Worm (Caenorhabditis elegans) whole organism, L3 larva: ENCODE measurements around the gene tmed-13.

Source experiments
- ZK546.5 ChIP-seq: sonication (generic microtip); optimal IDR thresholded peaks from 2 replicates; lab custom pipeline; 2017; ENCODE audit warnings: missing biosample characterization, missing genetic modification characterization
- ceh-28 ChIP-seq: fragments of 150-350 bp; optimal IDR thresholded peaks from 2 replicates; lab custom pipeline; 2014; ENCODE audit warnings: missing biosample characterization, missing genetic modification reagents, missing genetic modification characterization
- ceh-82 ChIP-seq: fragments of 150-350 bp; optimal IDR thresholded peaks from 2 replicates; lab custom pipeline; 2014; ENCODE audit warnings: missing biosample characterization, missing genetic modification characterization
- daf-12 ChIP-seq: fragments of 150-350 bp; optimal IDR thresholded peaks from 2 replicates; lab custom pipeline; 2014; ENCODE audit warnings: missing biosample characterization, missing genetic modification reagents, missing genetic modification characterization
- elt-2 ChIP-seq: sonication (generic microtip); optimal IDR thresholded peaks from 2 replicates; lab custom pipeline; 2016; ENCODE audit warnings: missing genetic modification reagents, mild to moderate bottlenecking, missing genetic modification characterization, missing compliant biosample characterization
- elt-3 ChIP-seq, 3 experiments: fragments of 150-350 bp in 1 of 3; sonication (generic microtip) in 2 of 3; optimal IDR thresholded peaks; 2 replicates in 2 of 3; 4 replicates in 1 of 3; lab custom pipeline; 2014 to 2017; ENCODE audit warnings: missing biosample characterization in 3 of 3, missing genetic modification characterization in 3 of 3
- fkh-10 ChIP-seq: sonication (generic microtip); optimal IDR thresholded peaks from 2 replicates; lab custom pipeline; 2017; ENCODE audit warnings: missing biosample characterization, missing genetic modification reagents, missing genetic modification characterization
- fkh-2 ChIP-seq: fragments of 150-350 bp; optimal IDR thresholded peaks from 2 replicates; lab custom pipeline; 2014; ENCODE audit warnings: missing biosample characterization, missing genetic modification reagents, missing genetic modification characterization
- hmg-11 ChIP-seq: sonication (generic microtip); optimal IDR thresholded peaks from 2 replicates; lab custom pipeline; 2016; ENCODE audit warnings: missing genetic modification characterization, missing compliant biosample characterization
- jun-1 ChIP-seq: fragments of 150-350 bp; optimal IDR thresholded peaks from 2 replicates; lab custom pipeline; 2014; ENCODE audit warnings: missing biosample characterization, missing genetic modification reagents, missing genetic modification characterization
- lin-15B ChIP-seq: fragments of 150-350 bp; optimal IDR thresholded peaks from 2 replicates; lab custom pipeline; 2014; ENCODE audit warnings: missing biosample characterization, missing genetic modification characterization
- lin-39 ChIP-seq: fragments of 150-350 bp; optimal IDR thresholded peaks from 2 replicates; lab custom pipeline; 2018; ENCODE audit warnings: missing biosample characterization, missing genetic modification reagents, missing genetic modification characterization
- lsy-12 ChIP-seq: sonication (generic microtip); optimal IDR thresholded peaks from 2 replicates; lab custom pipeline; 2016; ENCODE audit warnings: mild to moderate bottlenecking, missing genetic modification characterization, missing compliant biosample characterization
- mdl-1 ChIP-seq: fragments of 150-350 bp; optimal IDR thresholded peaks from 2 replicates; lab custom pipeline; 2014; ENCODE audit warnings: missing biosample characterization, missing genetic modification characterization
- nfya-1 ChIP-seq: sonication (generic microtip); optimal IDR thresholded peaks from 2 replicates; lab custom pipeline; 2017; ENCODE audit warnings: missing genetic modification characterization, mild to moderate bottlenecking, missing compliant biosample characterization, antibody characterized with exemption, moderate library complexity; ENCODE audit not compliant: insufficient read depth
- nhr-11 ChIP-seq: fragments of 150-350 bp; optimal IDR thresholded peaks from 2 replicates; lab custom pipeline; 2014; ENCODE audit warnings: missing biosample characterization, missing genetic modification characterization
- nhr-12 ChIP-seq: fragments of 150-350 bp; optimal IDR thresholded peaks from 2 replicates; lab custom pipeline; 2014; ENCODE audit warnings: missing biosample characterization, missing genetic modification characterization
- nhr-23 ChIP-seq: fragments of 150-350 bp; optimal IDR thresholded peaks from 2 replicates; lab custom pipeline; 2014; ENCODE audit warnings: missing biosample characterization, missing genetic modification reagents, missing genetic modification characterization
- nhr-237 ChIP-seq: fragments of 150-350 bp; optimal IDR thresholded peaks from 2 replicates; lab custom pipeline; 2014; ENCODE audit warnings: missing biosample characterization, missing genetic modification characterization
- nhr-25 ChIP-seq: sonication (generic microtip); optimal IDR thresholded peaks from 2 replicates; lab custom pipeline; 2017; ENCODE audit warnings: missing biosample characterization, missing genetic modification characterization
- nhr-28 ChIP-seq: fragments of 150-350 bp; optimal IDR thresholded peaks from 2 replicates; lab custom pipeline; 2014; ENCODE audit warnings: missing biosample characterization, missing genetic modification characterization
- nhr-43 ChIP-seq: sonication (generic microtip); optimal IDR thresholded peaks from 2 replicates; lab custom pipeline; 2016; ENCODE audit warnings: mild to moderate bottlenecking, missing genetic modification characterization, missing compliant biosample characterization; ENCODE audit not compliant: poor library complexity, severe bottlenecking
- nhr-67 ChIP-seq: fragments of 150-350 bp; optimal IDR thresholded peaks from 2 replicates; lab custom pipeline; 2014; ENCODE audit warnings: missing biosample characterization, missing genetic modification characterization
- nhr-76 ChIP-seq: fragments of 150-350 bp; sonication (generic microtip); optimal IDR thresholded peaks from 5 replicates; lab custom pipeline; 2014; ENCODE audit warnings: missing biosample characterization, missing genetic modification characterization
- nhr-77 ChIP-seq: fragments of 150-350 bp; optimal IDR thresholded peaks from 2 replicates; lab custom pipeline; 2014; ENCODE audit warnings: missing biosample characterization, missing genetic modification characterization
- pha-4 ChIP-seq: fragments of 150-350 bp; optimal IDR thresholded peaks from 2 replicates; lab custom pipeline; 2014; ENCODE audit warnings: missing biosample characterization, missing genetic modification reagents, missing genetic modification characterization
- pqm-1 ChIP-seq: fragments of 150-350 bp; optimal IDR thresholded peaks from 2 replicates; lab custom pipeline; 2017; ENCODE audit warnings: missing biosample characterization, missing genetic modification characterization, inconsistent platforms
- skn-1 ChIP-seq: fragments of 150-350 bp; optimal IDR thresholded peaks from 2 replicates; lab custom pipeline; 2014; ENCODE audit warnings: missing biosample characterization, missing genetic modification characterization
- snpc-4 ChIP-seq: fragments of 150-350 bp; optimal IDR thresholded peaks from 2 replicates; lab custom pipeline; 2014; ENCODE audit warnings: missing biosample characterization, missing genetic modification characterization
- tbx-2 ChIP-seq: sonication (generic microtip); optimal IDR thresholded peaks from 2 replicates; lab custom pipeline; 2016; ENCODE audit warnings: mild to moderate bottlenecking, missing genetic modification characterization, missing compliant biosample characterization
- unc-62 ChIP-seq: fragments of 150-350 bp; sonication (generic microtip); optimal IDR thresholded peaks from 4 replicates; lab custom pipeline; 2014; ENCODE audit warnings: missing biosample characterization, missing genetic modification reagents, missing genetic modification characterization
- zag-1 ChIP-seq: fragments of 150-350 bp; optimal IDR thresholded peaks from 2 replicates; lab custom pipeline; 2014; ENCODE audit warnings: missing biosample characterization, missing genetic modification characterization
- ztf-11 ChIP-seq: fragments of 150-350 bp; optimal IDR thresholded peaks from 2 replicates; lab custom pipeline; 2014; ENCODE audit warnings: missing biosample characterization, missing genetic modification characterization
- ztf-4 ChIP-seq: fragments of 150-350 bp; optimal IDR thresholded peaks from 2 replicates; lab custom pipeline; 2014; ENCODE audit warnings: missing biosample characterization, missing genetic modification characterization

Gene tmed-13

ce11 chrIV:6442016-6442618, 29.1 kb downstream of the tmed-13 start:
- TF ChIP-seq nhr-25 (tag; lab: Kevin White, UChicago) (peak; percentile 18), pha-4 (tag; lab: Kevin White, UChicago) (peak; percentile 32), pqm-1 (peak; percentile 52), skn-1 (tag; lab: Kevin White, UChicago) (no peak), nhr-23 (no peak), nhr-43 (tag; lab: Kevin White, UChicago) (peak; percentile 46), hmg-11 (tag; lab: Kevin White, UChicago) (peak; percentile 36), elt-2 (tag; lab: Kevin White, UChicago) (peak; percentile 77), nfya-1 (tag; lab: Kevin White, UChicago) (peak; percentile 7), ceh-28 (tag; lab: Kevin White, UChicago) (peak; percentile 31), lin-15B (peak; percentile 15), mdl-1 (peak; percentile 1), ztf-4 (tag; lab: Kevin White, UChicago) (no peak)

- TF ChIP-seq snpc-4 (tag; lab: Kevin White, UChicago) (no peak), unc-62 (GFP tag; lab: Kevin White, UChicago) (no peak), nhr-237 (tag; lab: Kevin White, UChicago) (no peak)
Observed at ce11 chrIV:6441601-6442000, 29.6 kb downstream of the tmed-13 start, which contains the start of gene Y73B6BL.31. Gene Y73B6BL.31 (plus strand): TSS chrIV:6441901.

- TF ChIP-seq pha-4 (tag; lab: Kevin White, UChicago) (peak; percentile 57), nhr-76 (tag; lab: Kevin White, UChicago) (no peak), nhr-77 (tag; lab: Kevin White, UChicago) (no peak), elt-3 (tag; optimal IDR thresholded peaks at IDR 0.05; lab: Kevin White, UChicago) (no peak), nhr-23 (no peak), zag-1 (tag; lab: Kevin White, UChicago) (no peak)
Observed at ce11 chrIV:6438051-6438450, 33.1 kb downstream of the tmed-13 start, which contains the start of gene dlc-5. Gene dlc-5 (plus strand): TSS chrIV:6438204.

ce11 chrIV:6433424-6433823, 37.8 kb downstream of the tmed-13 start:
- TF ChIP-seq nhr-28: no peak
- TF ChIP-seq pqm-1: peak; percentile 85
- TF ChIP-seq hmg-11 (tag; lab: Kevin White, UChicago): no peak
- peak; percentile 79 for TF ChIP-seq elt-2 (tag; lab: Kevin White, UChicago)
- peak; percentile 36 for TF ChIP-seq pha-4 (tag; lab: Kevin White, UChicago)
- TF ChIP-seq ZK546.5 (tag; lab: Kevin White, UChicago): no peak

ce11 chrIV:6432375-6432774, 38.8 kb downstream of the tmed-13 start:
- TF ChIP-seq zag-1 (tag; lab: Kevin White, UChicago) (no peak), jun-1 (tag; lab: Kevin White, UChicago) (no peak), snpc-4 (tag; lab: Kevin White, UChicago) (peak; percentile 21), elt-2 (tag; lab: Kevin White, UChicago) (peak; percentile 73), pqm-1 (peak; percentile 61)

DNA sequence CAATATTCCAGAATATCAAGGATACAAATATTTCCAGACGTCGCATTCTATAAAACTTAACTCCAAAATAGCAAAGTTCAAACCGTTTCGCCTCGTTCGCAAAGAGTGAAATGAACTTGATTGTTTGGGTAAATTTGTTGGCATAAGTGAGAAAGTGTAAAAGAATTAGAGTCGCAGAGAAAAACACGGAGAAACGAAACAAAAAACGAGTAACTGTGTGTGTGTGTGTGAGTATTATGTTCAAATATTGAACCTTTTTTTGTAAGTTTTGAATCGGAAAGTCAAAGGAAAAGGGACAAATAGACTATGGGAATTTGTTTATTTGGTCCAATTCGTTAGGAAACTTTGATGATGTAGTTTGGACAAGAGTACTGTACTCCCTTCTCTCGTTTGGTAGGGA, 39.6 kb downstream of the tmed-13 start, which contains the start of gene acp-7:
TSS of gene acp-7 (minus strand) at position 101 of the 400 bp plus-strand sequence.
- no peak for TF ChIP-seq nhr-23
- peak; percentile 73 for TF ChIP-seq pha-4 (tag; lab: Kevin White, UChicago)
- TF ChIP-seq, all 47 proteins: peak for 1

- TF ChIP-seq nhr-12 (tag; lab: Kevin White, UChicago) (no peak), fkh-10 (GFP tag; lab: Kevin White, UChicago) (no peak), mdl-1 (no peak), lin-39 (tag; lab: Kevin White, UChicago) (no peak), daf-12 (no peak), elt-2 (tag; lab: Kevin White, UChicago) (no peak), nfya-1 (tag; lab: Kevin White, UChicago) (no peak), elt-3 (tag; optimal IDR thresholded peaks at IDR 0.05; lab: Kevin White, UChicago) (no peak), tbx-2 (tag; lab: Kevin White, UChicago) (no peak), nhr-11 (tag; lab: Kevin White, UChicago) (no peak), fkh-2 (no peak), ceh-82 (tag; lab: Kevin White, UChicago) (no peak), lsy-12 (no peak), nhr-67 (tag; lab: Kevin White, UChicago) (no peak), ztf-11 (tag; lab: Kevin White, UChicago) (no peak)
Observed at ce11 chrIV:6427223-6427622, 44.0 kb downstream of the tmed-13 start.
